Fruit fly (Drosophila melanogaster) whole organism, wandering third instar larva: Measurements from ENCODE around the gene scu.

Experiments
- Abd-B ChIP-seq: fragments of >200 bp; optimal IDR thresholded peaks from 2 replicates; lab custom pipeline; 2017; ENCODE audit warnings: missing biosample characterization, missing genetic modification characterization
- CG32264 ChIP-seq: fragments of 200-800 bp; sonication (Bioruptor generic); optimal IDR thresholded peaks from 2 replicates; lab custom pipeline; 2016; ENCODE audit warnings: missing biosample characterization, missing genetic modification characterization
- CG9705 ChIP-seq: fragments of 200-800 bp; sonication (Bioruptor generic); optimal IDR thresholded peaks from 2 replicates; lab custom pipeline; 2018; ENCODE audit warnings: missing biosample characterization, mild to moderate bottlenecking, missing genetic modification characterization
- CrebA ChIP-seq: fragments of 200-800 bp; sonication (Bioruptor generic); optimal IDR thresholded peaks from 2 replicates; lab custom pipeline; 2016; ENCODE audit warnings: missing biosample characterization, mild to moderate bottlenecking, missing genetic modification characterization, borderline replicate concordance
- Dfd ChIP-seq: fragments of >200 bp; optimal IDR thresholded peaks from 2 replicates; lab custom pipeline; 2017; ENCODE audit warnings: missing biosample characterization, missing genetic modification characterization
- Dif ChIP-seq: fragments of 200-275, 200-300 bp; sonication (Bioruptor generic); optimal IDR thresholded peaks from 2 replicates; lab custom pipeline; 2018; ENCODE audit warnings: missing biosample characterization, missing genetic modification characterization; ENCODE audit not compliant: partially characterized antibody
- GATAd ChIP-seq: sonication (Bioruptor generic); optimal IDR thresholded peaks from 2 replicates; lab custom pipeline; 2016; ENCODE audit warnings: missing biosample characterization, missing genetic modification characterization
- HLH106 ChIP-seq: fragments of 200-800 bp; optimal IDR thresholded peaks from 3 replicates; lab custom pipeline; 2019; ENCODE audit warnings: missing biosample characterization, mild to moderate bottlenecking, missing genetic modification characterization, moderate library complexity
- Hnf4 ChIP-seq: fragments of 200-800 bp; sonication (Bioruptor generic); optimal IDR thresholded peaks from 2 replicates; lab custom pipeline; 2016; ENCODE audit warnings: missing biosample characterization, mild to moderate bottlenecking, missing genetic modification characterization
- Hr78 ChIP-seq: fragments of >200 bp; optimal IDR thresholded peaks from 2 replicates; lab custom pipeline; 2017; ENCODE audit warnings: missing biosample characterization, missing genetic modification characterization
- Hr83 ChIP-seq: fragments of 200-300 bp; sonication (Bioruptor generic); optimal IDR thresholded peaks from 2 replicates; lab custom pipeline; 2016; ENCODE audit warnings: missing biosample characterization, mild to moderate bottlenecking, missing genetic modification characterization, moderate library complexity; ENCODE audit not compliant: poor library complexity, severe bottlenecking
- Jra ChIP-seq: sonication (Bioruptor generic); optimal IDR thresholded peaks from 2 replicates; lab custom pipeline; 2016; ENCODE audit warnings: missing biosample characterization, missing genetic modification characterization
- Mio ChIP-seq: sonication (Bioruptor generic); optimal IDR thresholded peaks from 2 replicates; lab custom pipeline; 2016; ENCODE audit warnings: missing biosample characterization, missing genetic modification characterization
- Myc ChIP-seq: fragments of >200 bp; optimal IDR thresholded peaks from 2 replicates; lab custom pipeline; 2017
- N ChIP-seq: fragments of >200 bp; optimal IDR thresholded peaks from 2 replicates; lab custom pipeline; 2018; ENCODE audit warnings: missing biosample characterization, missing external identifiers, missing genetic modification characterization
- OdsH ChIP-seq: fragments of 200-800 bp; sonication (Bioruptor generic); optimal IDR thresholded peaks from 2 replicates; lab custom pipeline; 2016; ENCODE audit warnings: missing biosample characterization, mild to moderate bottlenecking, missing genetic modification characterization
- Rel ChIP-seq, 2 experiments: fragments of 200-800 bp; sonication (Bioruptor generic) in 1 of 2; optimal IDR thresholded peaks; 2 replicates in 1 of 2; 3 replicates in 1 of 2; lab custom pipeline; 2016 to 2019; ENCODE audit warnings: mild to moderate bottlenecking in 2 of 2, missing biosample characterization in 2 of 2, missing genetic modification characterization in 2 of 2, moderate library complexity in 1 of 2
- Sp1 ChIP-seq: fragments of 200-800 bp; sonication (Bioruptor generic); optimal IDR thresholded peaks from 3 replicates; lab custom pipeline; 2019; ENCODE audit warnings: missing biosample characterization, mild to moderate bottlenecking, missing genetic modification characterization, moderate library complexity
- Vsx2 ChIP-seq: fragments of 200-300, 225-300 bp; sonication (Bioruptor generic); optimal IDR thresholded peaks from 2 replicates; lab custom pipeline; 2018; ENCODE audit warnings: missing biosample characterization, missing genetic modification characterization; ENCODE audit not compliant: partially characterized antibody
- br ChIP-seq: fragments of 200-800 bp; sonication (Bioruptor generic); optimal IDR thresholded peaks from 2 replicates; lab custom pipeline; 2016; ENCODE audit warnings: missing biosample characterization, missing genetic modification characterization
- brk ChIP-seq: fragments of 200-800 bp; sonication (Bioruptor generic); optimal IDR thresholded peaks from 2 replicates; lab custom pipeline; 2016; ENCODE audit warnings: missing biosample characterization, mild to moderate bottlenecking, missing genetic modification characterization
- dl ChIP-seq, 2 experiments: fragments of 175-275, 200-275 bp in 1 of 2; fragments of 200-275 bp in 1 of 2; sonication (Bioruptor generic); optimal IDR thresholded peaks; lab custom pipeline; 2018; ENCODE audit warnings: mild to moderate bottlenecking in 2 of 2, missing biosample characterization in 2 of 2, missing genetic modification characterization in 2 of 2, moderate library complexity in 2 of 2; ENCODE audit not compliant: partially characterized antibody in 2 of 2, insufficient read depth in 1 of 2
- dmrt93B ChIP-seq: fragments of 200-800 bp; sonication (Bioruptor generic); optimal IDR thresholded peaks from 2 replicates; lab custom pipeline; 2018; ENCODE audit warnings: missing biosample characterization, mild to moderate bottlenecking, missing genetic modification characterization
- dsf ChIP-seq: sonication (Bioruptor generic); optimal IDR thresholded peaks from 2 replicates; lab custom pipeline; 2016; ENCODE audit warnings: missing biosample characterization, missing genetic modification characterization, borderline replicate concordance
- ey ChIP-seq: fragments of 200-800 bp; sonication (Bioruptor generic); optimal IDR thresholded peaks from 2 replicates; lab custom pipeline; 2016; ENCODE audit warnings: missing biosample characterization, missing genetic modification characterization
- foxo ChIP-seq, 2 experiments: fragments of 200-800 bp; sonication (Bioruptor generic); optimal IDR thresholded peaks; 2 replicates in 1 of 2; 3 replicates in 1 of 2; lab custom pipeline; 2016 to 2017; ENCODE audit warnings: missing biosample characterization in 2 of 2, missing genetic modification characterization in 2 of 2
- fru ChIP-seq: fragments of 200-800 bp; sonication (Bioruptor generic); optimal IDR thresholded peaks from 3 replicates; lab custom pipeline; 2016; ENCODE audit warnings: missing biosample characterization, mild to moderate bottlenecking, missing genetic modification characterization
- h ChIP-seq: fragments of 200-800 bp; sonication (Bioruptor generic); optimal IDR thresholded peaks from 3 replicates; lab custom pipeline; 2016; ENCODE audit warnings: missing biosample characterization, mild to moderate bottlenecking, missing genetic modification characterization
- jim ChIP-seq: fragments of 175-275, 200-325 bp; sonication (Bioruptor generic); optimal IDR thresholded peaks from 2 replicates; lab custom pipeline; 2016; ENCODE audit warnings: missing biosample characterization, mild to moderate bottlenecking, missing genetic modification characterization
- lola ChIP-seq: fragments of >200 bp; optimal IDR thresholded peaks from 2 replicates; lab custom pipeline; 2017; ENCODE audit warnings: missing biosample characterization, missing genetic modification characterization
- pan ChIP-seq: fragments of >200 bp; optimal IDR thresholded peaks from 2 replicates; lab custom pipeline; 2017
- psq ChIP-seq: fragments of 200-800 bp; sonication (Bioruptor generic); optimal IDR thresholded peaks from 3 replicates; lab custom pipeline; 2017; ENCODE audit warnings: missing biosample characterization, mild to moderate bottlenecking, missing genetic modification characterization, moderate library complexity
- rgr ChIP-seq: fragments of 200-800 bp; sonication (Bioruptor generic); optimal IDR thresholded peaks from 3 replicates; lab custom pipeline; 2016; ENCODE audit warnings: missing biosample characterization, mild to moderate bottlenecking, missing genetic modification characterization
- sage ChIP-seq: fragments of 200-800 bp; sonication (Bioruptor generic); optimal IDR thresholded peaks from 2 replicates; lab custom pipeline; 2016; ENCODE audit warnings: missing biosample characterization, mild to moderate bottlenecking, missing genetic modification characterization
- sv ChIP-seq: fragments of 200-800 bp; sonication (Bioruptor generic); optimal IDR thresholded peaks from 3 replicates; lab custom pipeline; 2016; ENCODE audit warnings: missing biosample characterization, missing genetic modification characterization
- tai ChIP-seq: sonication (Bioruptor generic); optimal IDR thresholded peaks from 2 replicates; lab custom pipeline; 2016; ENCODE audit warnings: missing biosample characterization, missing genetic modification characterization
- usp ChIP-seq: fragments of >200 bp; optimal IDR thresholded peaks from 2 replicates; lab custom pipeline; 2017; ENCODE audit warnings: missing biosample characterization, missing genetic modification characterization
- woc ChIP-seq: sonication (Bioruptor generic); optimal IDR thresholded peaks from 2 replicates; lab custom pipeline; 2016; ENCODE audit warnings: missing biosample characterization, mild to moderate bottlenecking, missing genetic modification characterization

Gene scu

dm6 chrX:18092126-18092525 lies 1.1 kb downstream of the scu start:
- no peak for TF ChIP-seq sv (GFP tag; lab: Kevin White, UChicago)
- no peak for TF ChIP-seq Hnf4 (GFP tag; lab: Kevin White, UChicago)
- TF ChIP-seq psq (GFP tag; lab: Kevin White, UChicago) = no peak

- TF ChIP-seq Jra (peak; percentile 73), Dif (GFP tag; lab: Kevin White, UChicago) (no peak), rgr (GFP tag; lab: Kevin White, UChicago) (peak; percentile 87), sage (GFP tag; lab: Kevin White, UChicago) (no peak), CrebA (GFP tag; lab: Kevin White, UChicago) (no peak), psq (GFP tag; lab: Kevin White, UChicago) (peak; percentile 74), ey (GFP tag; lab: Kevin White, UChicago) (peak; percentile 75), usp (GFP tag; lab: Kevin White, UChicago) (no peak), dl (GFP tag; optimal IDR thresholded peaks at IDR 0.05; lab: Kevin White, UChicago; ENCODE audit: insufficient read depth in 1 of 2, partially characterized antibody in 2 of 2) (no peak), GATAd (GFP tag; lab: Kevin White, UChicago) (peak; percentile 34), Myc (lab: Kevin White, UChicago) (no peak), pan (lab: Kevin White, UChicago) (peak; percentile 77), sv (GFP tag; lab: Kevin White, UChicago) (peak; percentile 85), Hr78 (GFP tag; lab: Kevin White, UChicago) (no peak), Dfd (no peak), dmrt93B (GFP tag; lab: Kevin White, UChicago) (peak; percentile 72), HLH106 (tag; lab: Kevin White, UChicago) (peak; percentile 84), h (peak; percentile 89), brk (GFP tag; lab: Kevin White, UChicago) (no peak), fru (peak; percentile 86), Mio (GFP tag; lab: Kevin White, UChicago) (no peak), Sp1 (peak; percentile 80), Hr83 (GFP tag; lab: Kevin White, UChicago) (peak; percentile 7), Abd-B (GFP tag; lab: Kevin White, UChicago) (no peak), CG9705 (GFP tag; lab: Kevin White, UChicago) (peak; percentile 68), woc (GFP tag; lab: Kevin White, UChicago) (peak; percentile 89), Rel (GFP tag; optimal IDR thresholded peaks at IDR 0.05; lab: Kevin White, UChicago) (no peak), Rel (tag; optimal IDR thresholded peaks at IDR 0.05; lab: Kevin White, UChicago) (peak; percentile 65), CG32264 (GFP tag; lab: Kevin White, UChicago) (peak; percentile 20), Hnf4 (GFP tag; lab: Kevin White, UChicago) (peak; percentile 86), Vsx2 (no peak), OdsH (GFP tag; lab: Kevin White, UChicago) (peak; percentile 80), jim (GFP tag; lab: Kevin White, UChicago) (no peak), dsf (no peak), foxo (GFP tag; optimal IDR thresholded peaks at IDR 0.05; lab: Kevin White, UChicago) (peak in 1 of 2 experiments; percentile 88), N (GFP tag; lab: Kevin White, UChicago) (no peak), tai (GFP tag; lab: Kevin White, UChicago) (no peak), lola (no peak), br (GFP tag; lab: Kevin White, UChicago) (peak; percentile 79)
- TF ChIP-seq, all 38 proteins: peak for 21
Observed at dm6 chrX:18092810-18093222, 1.8 kb downstream of the scu start, which contains the start of gene RhoGAP16F. RhoGAP16F (plus strand) TSS chrX:18093145.

- TF ChIP-seq ey (GFP tag; lab: Kevin White, UChicago) = no peak
- TF ChIP-seq Jra = no peak
- no peak for TF ChIP-seq OdsH (GFP tag; lab: Kevin White, UChicago)
- TF ChIP-seq Dfd = no peak
- TF ChIP-seq N (GFP tag; lab: Kevin White, UChicago) = no peak
- TF ChIP-seq CG9705 (GFP tag; lab: Kevin White, UChicago) = no peak
- TF ChIP-seq Myc (lab: Kevin White, UChicago) = no peak
- TF ChIP-seq sage (GFP tag; lab: Kevin White, UChicago) = no peak
- no peak for TF ChIP-seq br (GFP tag; lab: Kevin White, UChicago)
- TF ChIP-seq woc (GFP tag; lab: Kevin White, UChicago) = no peak
- no peak for TF ChIP-seq lola
- TF ChIP-seq Sp1 = no peak
- TF ChIP-seq tai (GFP tag; lab: Kevin White, UChicago) = no peak
- no peak for TF ChIP-seq Hr78 (GFP tag; lab: Kevin White, UChicago)
- no peak for TF ChIP-seq jim (GFP tag; lab: Kevin White, UChicago)
- no peak for TF ChIP-seq CG32264 (GFP tag; lab: Kevin White, UChicago)
- TF ChIP-seq HLH106 (tag; lab: Kevin White, UChicago) = no peak
- no peak for TF ChIP-seq foxo (GFP tag; optimal IDR thresholded peaks at IDR 0.05; lab: Kevin White, UChicago)
Observed at dm6 chrX:18094130-18094529, 3.1 kb downstream of the scu start.
